Worm (Caenorhabditis elegans): ENCODE data around the gene M106.8.

The M106.8 gene

DNA sequence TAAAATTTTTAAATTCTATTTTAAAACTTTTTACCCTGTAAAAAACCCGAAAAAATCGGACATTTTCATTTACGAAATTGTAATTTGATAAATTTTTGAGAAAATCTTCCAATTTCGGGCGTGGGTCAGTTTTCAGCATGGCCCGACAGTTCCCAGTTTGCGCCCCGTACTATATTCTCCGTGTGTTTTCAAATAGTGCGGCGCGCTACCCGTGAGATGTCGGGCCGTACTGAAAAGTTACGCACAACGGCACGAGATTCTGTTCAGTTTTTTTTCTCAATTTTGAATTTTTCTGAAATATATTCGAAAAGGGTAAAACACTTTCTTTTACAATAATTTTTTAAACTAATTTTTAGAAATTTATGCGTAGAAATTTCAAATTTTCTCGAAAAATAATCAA is 3.6 kb upstream of the M106.8 start:
- TF ChIP-seq nhr-28 (tag; optimal IDR thresholded peaks at IDR 0.05) (no peak), unc-62 (GFP tag; optimal IDR thresholded peaks at IDR 0.05) (no peak), egl-13 (tag; optimal IDR thresholded peaks at IDR 0.05) (no peak), ceh-8 (GFP tag; optimal IDR thresholded peaks at IDR 0.05) (no peak), snpc-4 (tag; optimal IDR thresholded peaks at IDR 0.05) (peak; percentile 63), lin-14 (GFP tag; optimal IDR thresholded peaks at IDR 0.05) (no peak)

DNA sequence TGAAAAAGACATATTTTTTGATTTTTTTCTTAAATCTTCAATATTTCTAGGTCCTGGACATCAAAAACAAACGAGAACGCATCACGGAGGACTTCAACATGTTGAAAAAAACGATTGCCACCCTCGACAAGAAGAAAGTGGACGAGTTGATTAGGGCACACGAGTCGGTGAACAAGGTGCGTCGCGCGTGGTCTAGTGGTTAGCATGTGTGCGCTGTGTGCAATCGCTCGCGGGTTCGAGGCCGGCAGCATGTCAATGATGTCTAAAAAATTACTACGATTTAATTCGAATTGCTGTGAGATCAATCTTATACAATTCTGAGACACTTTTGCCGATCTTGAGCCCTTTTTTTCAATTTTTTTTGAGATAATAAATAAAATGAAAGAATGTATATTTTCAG is 3.4 kb downstream of the M106.8 start:
- TF ChIP-seq jun-1 (tag; optimal IDR thresholded peaks at IDR 0.05) (peak; percentile 70), mdl-1 (tag; optimal IDR thresholded peaks at IDR 0.05) (peak; percentile 9 to 86), swsn-7 (tag; optimal IDR thresholded peaks at IDR 0.05) (peak; percentile 86), C34B4.2 (tag; optimal IDR thresholded peaks at IDR 0.05) (no peak), egl-27 (tag; optimal IDR thresholded peaks at IDR 0.05) (peak in 1 of 2 experiments; percentile 54), unc-130 (tag; optimal IDR thresholded peaks at IDR 0.05) (peak; percentile 80), nhr-20 (tag; optimal IDR thresholded peaks at IDR 0.05) (peak; percentile 88), unc-86 (tag; optimal IDR thresholded peaks at IDR 0.05) (peak; percentile 62), unc-98 (GFP tag; IDR thresholded peaks at IDR 0.05) (0 out of 2 replicates have a peak, but pooled peaks have one; percentile 25), mef-2 (tag; optimal IDR thresholded peaks at IDR 0.05) (peak; percentile 30), nhr-85 (tag) (peak; percentile 82), C04F5.9 (tag; optimal IDR thresholded peaks at IDR 0.05) (peak; percentile 85), ztf-11 (tag; optimal IDR thresholded peaks at IDR 0.05) (peak in 1 of 2 experiments; percentile 19), lin-15B (tag; optimal IDR thresholded peaks at IDR 0.05) (no peak), blmp-1 (tag; optimal IDR thresholded peaks at IDR 0.05) (no peak), fkh-8 (tag; optimal IDR thresholded peaks at IDR 0.05) (peak; percentile 82), fos-1 (tag; optimal IDR thresholded peaks at IDR 0.05) (peak; percentile 82), C16A3.4 (tag; optimal IDR thresholded peaks at IDR 0.05) (peak; percentile 88), ets-5 (GFP tag; IDR thresholded peaks at IDR 0.05) (no peak), lin-39 (tag; optimal IDR thresholded peaks at IDR 0.05) (no peak), fkh-4 (tag; optimal IDR thresholded peaks at IDR 0.05; ENCODE audit: borderline replicate concordance) (peak; percentile 39), aha-1 (tag; optimal IDR thresholded peaks at IDR 0.05) (no peak), efl-1 (optimal IDR thresholded peaks at IDR 0.05) (peak; percentile 69 to 78), efl-1 (GFP tag; optimal IDR thresholded peaks at IDR 0.05 in 1 of 2) (peak; percentile 62 to 98), mab-9 (GFP tag; IDR thresholded peaks at IDR 0.05) (peak; percentile 53; the same call in 1 of the 2 replicates), ceh-8 (GFP tag; optimal IDR thresholded peaks at IDR 0.05) (peak; percentile 77), irx-1 (tag; optimal IDR thresholded peaks at IDR 0.05) (peak; percentile 77), nhr-47 (tag; optimal IDR thresholded peaks at IDR 0.05) (peak; percentile 90), elt-2 (tag; optimal IDR thresholded peaks at IDR 0.05) (peak; percentile 55), isw-1 (GFP tag; IDR thresholded peaks at IDR 0.05) (peak; percentile 39), ceh-90 (tag; optimal IDR thresholded peaks at IDR 0.05) (peak; percentile 6), ama-1 (optimal IDR thresholded peaks at IDR 0.05) (no peak), zip-4 (GFP tag; optimal IDR thresholded peaks at IDR 0.05) (peak; percentile 52), lsy-2 (tag; optimal IDR thresholded peaks at IDR 0.05) (peak; percentile 77 to 79), dsc-1 (tag; optimal IDR thresholded peaks at IDR 0.05) (peak; percentile 88), elt-3 (tag; optimal IDR thresholded peaks at IDR 0.05) (peak in 4 of 6 experiments; percentile 55 to 83 (median 64)), vab-15 (tag; optimal IDR thresholded peaks at IDR 0.05) (peak; percentile 54), nhr-19 (GFP tag; conservative IDR thresholded peaks at IDR 0.05) (peak; percentile 85), ceh-82 (tag; optimal IDR thresholded peaks at IDR 0.05) (peak; percentile 72 to 88 (median 82)), alr-1 (tag; optimal IDR thresholded peaks at IDR 0.05; ENCODE audit: borderline replicate concordance) (no peak), grh-1 (GFP tag; IDR thresholded peaks at IDR 0.05) (peak; percentile 46), lir-3 (tag; optimal IDR thresholded peaks at IDR 0.05; ENCODE audit: poor library complexity) (peak; percentile 76), ceh-63 (GFP tag; optimal IDR thresholded peaks at IDR 0.05) (no peak), nhr-90 (tag; optimal IDR thresholded peaks at IDR 0.05; ENCODE audit: poor library complexity) (peak; percentile 87), dpl-1 (GFP tag; optimal IDR thresholded peaks at IDR 0.05) (peak; percentile 58 to 70 (median 69)), nhr-71 (tag; optimal IDR thresholded peaks at IDR 0.05) (peak; percentile 91)

All from whole organism, L1 larva.